Fruit fly (Drosophila melanogaster) whole organism, prepupa: ENCODE data around the gene senju.

Experiments used
- CG10631 ChIP-seq: fragments of 200-800 bp; sonication (Bioruptor generic); optimal IDR thresholded peaks from 2 replicates; lab custom pipeline; 2016; ENCODE audit warnings: missing biosample characterization, missing genetic modification characterization
- CG11294 ChIP-seq: fragments of 200-800 bp; sonication (Bioruptor generic); IDR thresholded peaks from 2 replicates; pipeline ENCODE4 v1.3.6; 2022; ENCODE audit warnings: missing biosample characterization, missing genetic modification characterization
- CG15336 ChIP-seq: fragments of 200-800 bp; sonication (Bioruptor generic); IDR thresholded peaks from 2 replicates; pipeline ENCODE4 v1.3.6; 2022; ENCODE audit warnings: missing biosample characterization, missing genetic modification characterization
- CG16779 ChIP-seq: fragments of 200-800 bp; sonication (Bioruptor generic); optimal IDR thresholded peaks from 3 replicates; lab custom pipeline; 2017; ENCODE audit warnings: missing biosample characterization, mild to moderate bottlenecking, missing genetic modification characterization
- CG31627 ChIP-seq: fragments of 200-800 bp; sonication (Bioruptor generic); optimal IDR thresholded peaks from 3 replicates; lab custom pipeline; 2016; ENCODE audit warnings: missing biosample characterization, missing genetic modification characterization
- CG3919 ChIP-seq: fragments of 200-800 bp; sonication (Bioruptor generic); optimal IDR thresholded peaks from 3 replicates; lab custom pipeline; 2016; ENCODE audit warnings: missing biosample characterization, missing genetic modification characterization
- CG4318 ChIP-seq: fragments of 200-800 bp; sonication (Bioruptor generic); optimal IDR thresholded peaks from 3 replicates; lab custom pipeline; 2017; ENCODE audit warnings: missing biosample characterization, mild to moderate bottlenecking, missing genetic modification characterization
- CG6163 ChIP-seq: fragments of 200-800 bp; sonication (Bioruptor generic); IDR thresholded peaks from 3 replicates; pipeline ENCODE4 v1.3.6; 2022; ENCODE audit warnings: missing biosample characterization, missing genetic modification characterization
- CG6792 ChIP-seq: fragments of 200-800 bp; sonication (Bioruptor generic); optimal IDR thresholded peaks from 3 replicates; lab custom pipeline; 2016; ENCODE audit warnings: missing biosample characterization, missing genetic modification characterization
- CG6808 ChIP-seq: fragments of 200-800 bp; sonication (Bioruptor generic); optimal IDR thresholded peaks from 3 replicates; lab custom pipeline; 2017; ENCODE audit warnings: missing biosample characterization, missing genetic modification characterization, mild to moderate bottlenecking, moderate library complexity, missing genetic modification reagents
- CG6854 ChIP-seq: fragments of 200-800 bp; sonication (Bioruptor generic); optimal IDR thresholded peaks from 2 replicates; lab custom pipeline; 2017; ENCODE audit warnings: missing biosample characterization, mild to moderate bottlenecking, missing genetic modification characterization
- CG7368 ChIP-seq: fragments of 200-800 bp; sonication (Bioruptor generic); optimal IDR thresholded peaks from 3 replicates; lab custom pipeline; 2016; ENCODE audit warnings: missing biosample characterization, missing genetic modification characterization
- CG8119 ChIP-seq: fragments of 200-800 bp; sonication (Bioruptor generic); IDR thresholded peaks from 3 replicates; pipeline ENCODE4 v1.3.6; 2022; ENCODE audit warnings: missing biosample characterization, missing genetic modification characterization
- CG8632 ChIP-seq: fragments of 200-800 bp; sonication (Bioruptor generic); optimal IDR thresholded peaks from 3 replicates; lab custom pipeline; 2016; ENCODE audit warnings: missing biosample characterization, missing genetic modification characterization
- CG9139 ChIP-seq: fragments of 200-800 bp; sonication (Bioruptor generic); optimal IDR thresholded peaks from 3 replicates; lab custom pipeline; 2017; ENCODE audit warnings: missing biosample characterization, mild to moderate bottlenecking, missing genetic modification characterization
- Eip75B ChIP-seq: fragments of 200-800 bp; sonication (Bioruptor generic); optimal IDR thresholded peaks from 3 replicates; lab custom pipeline; 2016; ENCODE audit warnings: missing biosample characterization, missing genetic modification characterization
- Eip78C ChIP-seq: fragments of 200-800 bp; sonication (Bioruptor generic); peaks from one replicate; lab custom pipeline; 2016; ENCODE audit warnings: missing biosample characterization, missing genetic modification characterization
- Hr38 ChIP-seq: sonication (Bioruptor generic); optimal IDR thresholded peaks from 2 replicates; lab custom pipeline; 2016; ENCODE audit warnings: missing biosample characterization, missing genetic modification characterization
- Hr39 ChIP-seq: fragments of 200-800 bp; sonication (Bioruptor generic); optimal IDR thresholded peaks from 2 replicates; lab custom pipeline; 2016; ENCODE audit warnings: missing biosample characterization, missing genetic modification characterization
- Hr4 ChIP-seq: fragments of 200-800 bp; sonication (Bioruptor generic); optimal IDR thresholded peaks from 3 replicates; lab custom pipeline; 2016; ENCODE audit warnings: missing biosample characterization, missing genetic modification characterization
- Lpt ChIP-seq: fragments of 200-800 bp; sonication (Bioruptor generic); optimal IDR thresholded peaks from 3 replicates; lab custom pipeline; 2016; ENCODE audit warnings: missing biosample characterization, missing genetic modification characterization
- Met ChIP-seq: fragments of 200-800 bp; sonication (Bioruptor generic); optimal IDR thresholded peaks from 3 replicates; lab custom pipeline; 2016; ENCODE audit warnings: missing biosample characterization, missing genetic modification characterization
- Sox14 ChIP-seq: fragments of 200-800 bp; sonication (Bioruptor generic); optimal IDR thresholded peaks from 3 replicates; lab custom pipeline; 2016; ENCODE audit warnings: missing biosample characterization, missing genetic modification characterization
- Sox15 ChIP-seq: fragments of 200-800 bp; sonication (Bioruptor generic); optimal IDR thresholded peaks from 3 replicates; lab custom pipeline; 2016; ENCODE audit warnings: missing biosample characterization, missing genetic modification characterization
- acj6 ChIP-seq: fragments of 200-800 bp; sonication (Bioruptor generic); optimal IDR thresholded peaks from 3 replicates; lab custom pipeline; 2016; ENCODE audit warnings: missing biosample characterization, missing genetic modification characterization
- cyc ChIP-seq: fragments of 200-800 bp; sonication (Bioruptor generic); optimal IDR thresholded peaks from 3 replicates; lab custom pipeline; 2016; ENCODE audit warnings: missing biosample characterization, missing genetic modification characterization
- dac ChIP-seq: fragments of 200-800 bp; sonication (Bioruptor generic); optimal IDR thresholded peaks from 2 replicates; lab custom pipeline; 2017; ENCODE audit warnings: missing biosample characterization, mild to moderate bottlenecking, missing genetic modification characterization
- dsx ChIP-seq: fragments of 200-800 bp; optimal IDR thresholded peaks from 3 replicates; lab custom pipeline; 2019; ENCODE audit warnings: missing biosample characterization, mild to moderate bottlenecking, missing genetic modification characterization, moderate library complexity; ENCODE audit not compliant: poor library complexity, severe bottlenecking
- eg ChIP-seq: fragments of 200-800 bp; sonication (Bioruptor generic); IDR thresholded peaks from 3 replicates; pipeline ENCODE4 v1.3.6; 2022; ENCODE audit warnings: missing biosample characterization, missing genetic modification characterization
- esn ChIP-seq: fragments of 200-800 bp; sonication (Bioruptor generic); optimal IDR thresholded peaks from 2 replicates; lab custom pipeline; 2016; ENCODE audit warnings: missing biosample characterization, mild to moderate bottlenecking, missing genetic modification characterization, moderate library complexity
- fd59A ChIP-seq: fragments of 200-800 bp; sonication (Bioruptor generic); optimal IDR thresholded peaks from 2 replicates; lab custom pipeline; 2017; ENCODE audit warnings: missing biosample characterization, mild to moderate bottlenecking, missing genetic modification characterization, missing genetic modification reagents
- fd85E ChIP-seq: fragments of 200-800 bp; sonication (Bioruptor generic); optimal IDR thresholded peaks from 3 replicates; lab custom pipeline; 2016; ENCODE audit warnings: missing biosample characterization, missing genetic modification characterization
- fkh ChIP-seq: fragments of 200-800 bp; sonication (Bioruptor generic); optimal IDR thresholded peaks from 3 replicates; lab custom pipeline; 2017; ENCODE audit warnings: missing biosample characterization, mild to moderate bottlenecking, missing genetic modification characterization, moderate library complexity
- lz ChIP-seq: fragments of 200-800 bp; sonication (Bioruptor generic); optimal IDR thresholded peaks from 3 replicates; lab custom pipeline; 2016; ENCODE audit warnings: missing biosample characterization, missing genetic modification characterization
- salr ChIP-seq, 2 experiments: fragments of 200-800 bp; sonication (Bioruptor generic); optimal IDR thresholded peaks; 3 replicates each; lab custom pipeline; 2016 to 2018; ENCODE audit warnings: missing biosample characterization in 2 of 2, missing genetic modification characterization in 2 of 2, mild to moderate bottlenecking in 1 of 2
- ss ChIP-seq, 2 experiments: fragments of 200-800 bp; sonication (Bioruptor generic); optimal IDR thresholded peaks; 2 replicates in 1 of 2; 3 replicates in 1 of 2; lab custom pipeline; 2017 to 2018; ENCODE audit warnings: mild to moderate bottlenecking in 2 of 2, missing biosample characterization in 2 of 2, missing genetic modification characterization in 2 of 2, moderate library complexity in 1 of 2
- svp ChIP-seq: fragments of 200-800 bp; sonication (Bioruptor generic); peaks from one replicate; lab custom pipeline; 2016; ENCODE audit warnings: missing biosample characterization, missing genetic modification characterization
- topi ChIP-seq: fragments of 200-800 bp; sonication (Bioruptor generic); optimal IDR thresholded peaks from 3 replicates; lab custom pipeline; 2016; ENCODE audit warnings: missing biosample characterization, missing genetic modification characterization
- vri ChIP-seq: fragments of 200-800 bp; sonication (Bioruptor generic); optimal IDR thresholded peaks from 3 replicates; lab custom pipeline; 2016; ENCODE audit warnings: missing biosample characterization, mild to moderate bottlenecking, missing genetic modification characterization

senju gene

dm6 chr2L:5059645-5060254, 7.1 kb downstream of the senju start, which contains the start of gene Rpn11 (continued):
- TF ChIP-seq Sox15 (GFP tag; lab: Kevin White, UChicago), result peak; percentile 19
- TF ChIP-seq CG7368 (GFP tag; lab: Kevin White, UChicago), result no peak
- TF ChIP-seq CG3919 (GFP tag; lab: Kevin White, UChicago), result peak; percentile 44
- TF ChIP-seq CG6808 (GFP tag; lab: Kevin White, UChicago), result no peak
- TF ChIP-seq CG4318 (GFP tag; lab: Kevin White, UChicago), result no peak
- TF ChIP-seq ss (GFP tag; optimal IDR thresholded peaks at IDR 0.05; lab: Kevin White, UChicago), result peak in 1 of 2 experiments; percentile 21
- TF ChIP-seq Lpt, result no peak
- peak; percentile 21 for TF ChIP-seq fd59A (GFP tag; lab: Kevin White, UChicago)
- TF ChIP-seq lz (GFP tag; lab: Kevin White, UChicago), result peak; percentile 66
- TF ChIP-seq CG9139 (GFP tag; lab: Kevin White, UChicago), result no peak
- no peak for TF ChIP-seq fd85E
- TF ChIP-seq CG8119 (GFP tag; lab: Robert Waterston, UW), result no peak

dm6 chr2L:5060515-5060914, 7.9 kb downstream of the senju start, which contains the start of gene qtc:
qtc (plus strand) TSS chr2L:5060815.
- TF ChIP-seq CG4318 (GFP tag; lab: Kevin White, UChicago) (no peak), CG6163 (GFP tag; lab: Robert Waterston, UW) (0 out of 3 replicates have a peak, but pooled peaks have one; percentile 8), Sox14 (no peak), CG10631 (GFP tag; lab: Kevin White, UChicago) (no peak), CG6792 (GFP tag; lab: Kevin White, UChicago) (no peak)

- TF ChIP-seq fkh (peak; percentile 87), Eip78C (GFP tag; lab: Kevin White, UChicago) (peak; percentile 58), esn (GFP tag; lab: Kevin White, UChicago) (peak; percentile 73), CG6854 (GFP tag; lab: Kevin White, UChicago) (no peak), salr (GFP tag; optimal IDR thresholded peaks at IDR 0.05; lab: Kevin White, UChicago) (no peak), vri (GFP tag; lab: Kevin White, UChicago) (peak; percentile 76), cyc (GFP tag; lab: Kevin White, UChicago) (peak; percentile 5), dac (GFP tag; lab: Kevin White, UChicago) (no peak), eg (GFP tag; lab: Robert Waterston, UW) (peak; percentile 49; the same call in 1 of the 3 replicates), CG8119 (GFP tag; lab: Robert Waterston, UW) (no peak), lz (GFP tag; lab: Kevin White, UChicago) (peak; percentile 54), CG31627 (peak; percentile 41), CG15336 (GFP tag; lab: Robert Waterston, UW) (0 out of 2 replicates have a peak, but pooled peaks have one; percentile 21), topi (GFP tag; lab: Kevin White, UChicago) (peak; percentile 35), CG8632 (GFP tag; lab: Kevin White, UChicago) (no peak), CG6792 (GFP tag; lab: Kevin White, UChicago) (peak; percentile 13), Sox14 (peak; percentile 11), Hr4 (peak; percentile 14), Hr39 (peak; percentile 44), svp (GFP tag; lab: Kevin White, UChicago) (peak; percentile 74), CG6163 (GFP tag; lab: Robert Waterston, UW) (peak; percentile 46; the same call in 1 of the 3 replicates), Eip75B (GFP tag; lab: Kevin White, UChicago) (peak; percentile 16)
These were observed 8.4 kb downstream of the senju start for dm6 chr2L:5060952-5061478.

dm6 chr2L:5062799-5063404, 10.3 kb downstream of the senju start:
- no peak for TF ChIP-seq fd85E
- no peak for TF ChIP-seq Met
- no peak for TF ChIP-seq CG9139 (GFP tag; lab: Kevin White, UChicago)
- no peak for TF ChIP-seq CG15336 (GFP tag; lab: Robert Waterston, UW)
- no peak for TF ChIP-seq CG11294
- no peak for TF ChIP-seq acj6 (GFP tag; lab: Kevin White, UChicago)
- no peak for TF ChIP-seq lz (GFP tag; lab: Kevin White, UChicago)
- TF ChIP-seq CG16779, result no peak
- TF ChIP-seq CG6163 (GFP tag; lab: Robert Waterston, UW), result no peak
- TF ChIP-seq CG3919 (GFP tag; lab: Kevin White, UChicago), result no peak
- no peak for TF ChIP-seq Hr38 (GFP tag; lab: Kevin White, UChicago)
- no peak for TF ChIP-seq cyc (GFP tag; lab: Kevin White, UChicago)
- TF ChIP-seq dsx, result no peak
